Fruit fly (Drosophila melanogaster) S2 (cell line): ENCODE measurements around the gene wntD.

Experiments
- CG8478 ChIP-seq: fragments of >200 bp; optimal IDR thresholded peaks from 2 replicates; lab custom pipeline; 2018
- CTCF ChIP-seq, 2 experiments: fragments of >200 bp; optimal IDR thresholded peaks; 2 replicates each; lab custom pipeline; 2018

DNA sequence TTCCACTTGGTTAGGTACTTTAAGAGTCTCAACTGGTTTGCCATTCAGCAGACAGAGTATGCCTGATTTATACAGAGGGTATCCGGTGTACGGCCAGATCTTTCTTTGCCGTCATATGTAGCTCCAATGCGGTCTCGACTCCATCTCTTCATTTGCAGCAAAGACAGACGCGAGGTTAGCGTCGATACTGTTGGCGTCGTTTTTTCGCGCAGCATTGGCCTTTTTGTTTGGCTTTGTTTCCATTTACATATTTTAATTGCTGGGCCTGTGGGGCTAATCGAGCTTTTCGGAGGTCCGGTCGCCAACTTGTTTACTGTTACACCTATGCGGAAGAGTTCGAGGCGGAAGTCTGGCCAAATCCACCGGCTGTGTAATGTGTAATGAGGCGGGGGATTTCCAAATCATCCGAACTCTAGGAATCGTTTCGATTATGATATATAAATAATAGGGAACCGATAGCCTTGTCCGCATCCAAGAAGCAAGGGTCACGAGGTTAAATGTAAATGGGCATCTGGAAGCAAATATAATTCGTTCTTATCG is 18.7 kb downstream of the wntD start:
- TF ChIP-seq CG8478 (lab: Kevin White, UChicago) (no peak), CTCF (optimal IDR thresholded peaks at IDR 0.05; lab: Kevin White, UChicago) (no peak)
